Worm (Caenorhabditis elegans) whole organism, L2 larva: Measurements from ENCODE around the gene C44B7.7.

Experiments used
- C34F6.9 ChIP-seq: fragments of 150-350 bp; optimal IDR thresholded peaks from 2 replicates; lab custom pipeline; 2014; ENCODE audit warnings: missing biosample characterization, missing genetic modification characterization
- F13H6.1 ChIP-seq: sonication (generic microtip); optimal IDR thresholded peaks from 2 replicates; lab custom pipeline; 2016; ENCODE audit warnings: missing genetic modification characterization, missing compliant biosample characterization
- R02D3.7 ChIP-seq: fragments of 150-350 bp; optimal IDR thresholded peaks from 2 replicates; lab custom pipeline; 2014; ENCODE audit warnings: missing biosample characterization, missing genetic modification characterization
- Y55F3AM.14 ChIP-seq: fragments of 200-800 bp; sonication (Bioruptor generic); optimal IDR thresholded peaks from 2 replicates; lab custom pipeline; 2018; ENCODE audit warnings: mild to moderate bottlenecking, missing genetic modification characterization, missing compliant biosample characterization
- aly-2 ChIP-seq: fragments of 150-350 bp; optimal IDR thresholded peaks from 2 replicates; lab custom pipeline; 2014; ENCODE audit warnings: missing biosample characterization, missing genetic modification characterization
- ama-1 ChIP-seq: fragments of 150-350 bp; optimal IDR thresholded peaks from 2 replicates; lab custom pipeline; 2018; ENCODE audit warnings: inconsistent platforms
- blmp-1 ChIP-seq: sonication (generic microtip); optimal IDR thresholded peaks from 2 replicates; lab custom pipeline; 2017; ENCODE audit warnings: missing genetic modification characterization, mild to moderate bottlenecking, missing compliant biosample characterization, antibody characterized with exemption, moderate library complexity; ENCODE audit not compliant: insufficient read depth
- ceh-16 ChIP-seq: fragments of 150-350 bp; optimal IDR thresholded peaks from 2 replicates; lab custom pipeline; 2014; ENCODE audit warnings: missing biosample characterization, missing genetic modification characterization
- ceh-82 ChIP-seq: fragments of 150-350 bp; optimal IDR thresholded peaks from 2 replicates; lab custom pipeline; 2014; ENCODE audit warnings: missing biosample characterization, missing genetic modification characterization
- crh-2 ChIP-seq: sonication (generic microtip); optimal IDR thresholded peaks from 2 replicates; lab custom pipeline; 2017; ENCODE audit warnings: missing biosample characterization, missing genetic modification characterization
- dmd-4 ChIP-seq: sonication (generic microtip); optimal IDR thresholded peaks from 2 replicates; lab custom pipeline; 2017; ENCODE audit warnings: missing biosample characterization, missing genetic modification characterization
- egl-27 ChIP-seq: sonication (generic microtip); optimal IDR thresholded peaks from 3 replicates; lab custom pipeline; 2017; ENCODE audit warnings: missing biosample characterization, missing genetic modification reagents, missing genetic modification characterization
- elt-1 ChIP-seq: fragments of 150-350 bp; optimal IDR thresholded peaks from 2 replicates; lab custom pipeline; 2014; ENCODE audit warnings: missing biosample characterization, missing genetic modification characterization
- elt-3 ChIP-seq: sonication (generic microtip); optimal IDR thresholded peaks from 2 replicates; lab custom pipeline; 2017; ENCODE audit warnings: missing biosample characterization, missing genetic modification characterization
- fos-1 ChIP-seq: fragments of 150-350 bp; optimal IDR thresholded peaks from 2 replicates; lab custom pipeline; 2014; ENCODE audit warnings: missing biosample characterization, missing genetic modification characterization
- gmeb-1 ChIP-seq: fragments of 150-350 bp; optimal IDR thresholded peaks from 2 replicates; lab custom pipeline; 2014; ENCODE audit warnings: missing biosample characterization, missing genetic modification characterization
- lin-11 ChIP-seq: fragments of 150-350 bp; sonication (generic microtip); optimal IDR thresholded peaks from 2 replicates; lab custom pipeline; 2014; ENCODE audit warnings: missing biosample characterization, missing genetic modification characterization, inconsistent platforms, mixed read lengths
- lin-13 ChIP-seq: fragments of 150-350 bp; optimal IDR thresholded peaks from 2 replicates; lab custom pipeline; 2014; ENCODE audit warnings: missing biosample characterization, missing genetic modification reagents, missing genetic modification characterization
- lin-39 ChIP-seq: fragments of 150-350 bp; optimal IDR thresholded peaks from 2 replicates; lab custom pipeline; 2014; ENCODE audit warnings: missing biosample characterization, missing genetic modification reagents, missing genetic modification characterization
- lsy-2 ChIP-seq, 2 experiments: fragments of 150-350 bp in 1 of 2; sonication (generic microtip) in 1 of 2; optimal IDR thresholded peaks; 2 replicates each; lab custom pipeline; 2014 to 2017; ENCODE audit warnings: missing biosample characterization in 2 of 2, missing genetic modification characterization in 2 of 2
- mab-5 ChIP-seq: fragments of 150-350 bp; optimal IDR thresholded peaks from 2 replicates; lab custom pipeline; 2014; ENCODE audit warnings: missing biosample characterization, missing genetic modification characterization
- mbf-1 ChIP-seq: sonication (generic microtip); optimal IDR thresholded peaks from 2 replicates; lab custom pipeline; 2017; ENCODE audit warnings: missing biosample characterization, missing genetic modification characterization
- mdl-1 ChIP-seq, 2 experiments: fragments of 150-350 bp in 1 of 2; sonication (generic microtip) in 1 of 2; optimal IDR thresholded peaks; 2 replicates each; lab custom pipeline; 2017; ENCODE audit warnings: missing biosample characterization in 2 of 2, missing genetic modification characterization in 2 of 2
- nhr-11 ChIP-seq: fragments of 150-350 bp; optimal IDR thresholded peaks from 2 replicates; lab custom pipeline; 2014; ENCODE audit warnings: missing biosample characterization, missing genetic modification characterization
- nhr-12 ChIP-seq: fragments of 150-350 bp; optimal IDR thresholded peaks from 2 replicates; lab custom pipeline; 2014; ENCODE audit warnings: missing biosample characterization, missing genetic modification characterization
- nhr-129 ChIP-seq: fragments of 150-350 bp; optimal IDR thresholded peaks from 2 replicates; lab custom pipeline; 2014; ENCODE audit warnings: missing biosample characterization, missing genetic modification characterization
- nhr-21 ChIP-seq: fragments of 150-350 bp; optimal IDR thresholded peaks from 2 replicates; lab custom pipeline; 2014; ENCODE audit warnings: missing biosample characterization, missing genetic modification characterization
- nhr-237 ChIP-seq: fragments of 150-350 bp; optimal IDR thresholded peaks from 2 replicates; lab custom pipeline; 2014; ENCODE audit warnings: missing biosample characterization, missing genetic modification characterization
- nhr-25 ChIP-seq: fragments of 150-350 bp; sonication (generic microtip); optimal IDR thresholded peaks from 3 replicates; lab custom pipeline; 2014; ENCODE audit warnings: missing biosample characterization, missing genetic modification characterization
- nhr-6 ChIP-seq: fragments of 150-350 bp; optimal IDR thresholded peaks from 2 replicates; lab custom pipeline; 2014; ENCODE audit warnings: missing biosample characterization, missing genetic modification characterization
- nhr-77 ChIP-seq: fragments of 150-350 bp; optimal IDR thresholded peaks from 2 replicates; lab custom pipeline; 2014; ENCODE audit warnings: missing biosample characterization, missing genetic modification characterization
- peb-1 ChIP-seq: fragments of 150-350 bp; optimal IDR thresholded peaks from 2 replicates; lab custom pipeline; 2014; ENCODE audit warnings: missing biosample characterization, missing genetic modification characterization
- sem-4 ChIP-seq: fragments of 150-350 bp; optimal IDR thresholded peaks from 2 replicates; lab custom pipeline; 2014; ENCODE audit warnings: missing biosample characterization, missing genetic modification reagents, missing genetic modification characterization
- skn-1 ChIP-seq: sonication (generic microtip); optimal IDR thresholded peaks from 2 replicates; lab custom pipeline; 2017; ENCODE audit warnings: missing biosample characterization, missing genetic modification characterization
- sma-3 ChIP-seq: sonication (generic microtip); optimal IDR thresholded peaks from 2 replicates; lab custom pipeline; 2016; ENCODE audit warnings: missing genetic modification reagents, missing genetic modification characterization, missing compliant biosample characterization
- sma-9 ChIP-seq, 2 experiments: fragments of 150-350 bp in 1 of 2; sonication (generic microtip) in 1 of 2; optimal IDR thresholded peaks; 2 replicates each; lab custom pipeline; 2014 to 2016; ENCODE audit warnings: missing genetic modification characterization in 2 of 2, mild to moderate bottlenecking in 1 of 2, missing biosample characterization in 1 of 2, missing compliant biosample characterization in 1 of 2, missing genetic modification reagents in 1 of 2, moderate library complexity in 1 of 2
- unc-39 ChIP-seq: fragments of 150-350 bp; optimal IDR thresholded peaks from 2 replicates; lab custom pipeline; 2014; ENCODE audit warnings: missing biosample characterization, missing genetic modification characterization
- unc-55 ChIP-seq: fragments of 150-350 bp; sonication (generic microtip); optimal IDR thresholded peaks from 3 replicates; lab custom pipeline; 2014; ENCODE audit warnings: missing biosample characterization, missing genetic modification reagents, missing genetic modification characterization
- unc-62 ChIP-seq: fragments of 150-350 bp; optimal IDR thresholded peaks from 2 replicates; lab custom pipeline; 2014; ENCODE audit warnings: missing biosample characterization, missing genetic modification reagents, missing genetic modification characterization
- zag-1 ChIP-seq: fragments of 150-350 bp; optimal IDR thresholded peaks from 2 replicates; lab custom pipeline; 2014; ENCODE audit warnings: missing biosample characterization, missing genetic modification characterization
- ztf-1 ChIP-seq: fragments of 200-800 bp; sonication (Bioruptor generic); conservative IDR thresholded peaks from 2 replicates; pipeline ENCODE4 v1.3.6; 2022; ENCODE audit warnings: missing genetic modification characterization, missing compliant biosample characterization
- ztf-11 ChIP-seq: sonication (generic microtip); optimal IDR thresholded peaks from 2 replicates; lab custom pipeline; 2017; ENCODE audit warnings: missing biosample characterization, missing genetic modification characterization
- ztf-4 ChIP-seq: fragments of 150-350 bp; optimal IDR thresholded peaks from 2 replicates; lab custom pipeline; 2014; ENCODE audit warnings: missing biosample characterization, missing genetic modification characterization

Gene C44B7.7

DNA sequence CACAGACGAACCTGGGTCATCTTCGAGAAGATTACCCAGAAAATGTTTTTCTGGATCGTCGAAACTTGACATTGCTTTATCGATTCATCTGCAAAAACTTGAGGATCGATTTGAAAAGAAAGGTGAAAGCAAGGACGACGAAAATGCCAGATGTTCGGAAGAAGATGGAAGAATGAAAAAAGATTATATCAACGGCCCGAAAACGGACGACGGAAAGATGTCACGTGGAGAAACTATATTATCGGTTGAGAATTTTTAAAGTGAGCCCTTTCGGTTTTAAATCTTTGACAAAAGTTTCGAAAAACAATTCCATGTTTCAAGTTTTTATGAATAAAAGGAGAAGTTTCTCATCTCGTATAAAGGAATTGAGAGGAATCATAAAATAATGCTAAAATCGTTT, 21.8 kb downstream of the C44B7.7 start, which contains the start of gene dnj-5:
dnj-5 (minus strand) TSS at position 101 of the 400 bp plus-strand sequence.
- TF ChIP-seq unc-62 (GFP tag; lab: Kevin White, UChicago) = no peak
- TF ChIP-seq, all 48 proteins: peak for 0

DNA sequence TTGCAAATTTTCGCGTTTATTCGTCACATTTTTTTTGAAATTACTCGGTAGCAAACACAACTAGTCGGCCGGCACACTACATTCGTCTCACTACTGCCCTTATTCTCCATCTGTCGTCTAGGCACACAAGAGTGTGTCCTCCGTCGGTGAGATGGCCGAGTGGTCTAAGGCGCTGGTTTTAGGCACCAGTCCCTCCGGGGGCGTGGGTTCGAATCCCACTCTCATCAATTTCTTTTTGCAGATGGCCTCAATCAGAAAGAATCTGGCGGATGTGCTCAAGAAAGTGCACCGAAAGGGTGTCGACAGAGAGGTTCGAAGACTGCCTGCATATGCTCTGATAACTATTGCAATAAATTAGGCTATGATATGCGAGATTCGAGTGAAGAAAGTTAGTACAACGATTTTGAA, 26.9 kb downstream of the C44B7.7 start:
- TF ChIP-seq lin-13 (GFP tag; lab: Kevin White, UChicago) (peak; percentile 64), aly-2 (tag; lab: Kevin White, UChicago) (no peak), nhr-237 (no peak), ztf-4 (peak; percentile 11), gmeb-1 (tag; lab: Kevin White, UChicago) (peak; percentile 37), crh-2 (tag; lab: Kevin White, UChicago) (peak; percentile 80), fos-1 (tag; lab: Kevin White, UChicago) (peak; percentile 59), Y55F3AM.14 (peak; percentile 47), unc-55 (GFP tag; lab: Kevin White, UChicago) (peak; percentile 69), elt-1 (tag; lab: Kevin White, UChicago) (no peak), lin-11 (tag; lab: Kevin White, UChicago) (peak; percentile 71), unc-62 (GFP tag; lab: Kevin White, UChicago) (no peak), lsy-2 (tag; optimal IDR thresholded peaks at IDR 0.05; lab: Kevin White, UChicago) (peak; percentile 49 to 63), nhr-25 (tag; lab: Kevin White, UChicago) (peak; percentile 50), mab-5 (tag; lab: Kevin White, UChicago) (no peak), skn-1 (tag; lab: Kevin White, UChicago) (no peak), elt-3 (tag; lab: Kevin White, UChicago) (no peak), nhr-12 (tag; lab: Kevin White, UChicago) (no peak), ama-1 (lab: Kevin White, UChicago) (peak; percentile 28), lin-39 (tag; lab: Kevin White, UChicago) (no peak), ceh-82 (no peak), ztf-1 (GFP tag; lab: Robert Waterston, UW) (no peak), mdl-1 (tag; optimal IDR thresholded peaks at IDR 0.05; lab: Kevin White, UChicago) (peak in 1 of 2 experiments; percentile 23), F13H6.1 (peak; percentile 73), sma-3 (GFP tag; lab: Kevin White, UChicago) (peak; percentile 59), unc-39 (tag; lab: Kevin White, UChicago) (peak; percentile 15), C34F6.9 (tag; lab: Kevin White, UChicago) (peak; percentile 73), egl-27 (tag; lab: Kevin White, UChicago) (peak; percentile 82), nhr-21 (tag; lab: Kevin White, UChicago) (peak; percentile 75), sma-9 (GFP tag; optimal IDR thresholded peaks at IDR 0.05; lab: Kevin White, UChicago) (peak; percentile 76), sma-9 (tag; optimal IDR thresholded peaks at IDR 0.05; lab: Kevin White, UChicago) (no peak), nhr-6 (tag; lab: Kevin White, UChicago) (no peak), mbf-1 (tag; lab: Kevin White, UChicago) (no peak), blmp-1 (tag; lab: Kevin White, UChicago) (no peak), nhr-77 (tag; lab: Kevin White, UChicago) (no peak), sem-4 (no peak), zag-1 (tag; lab: Kevin White, UChicago) (peak; percentile 26), nhr-129 (tag; lab: Kevin White, UChicago) (peak; percentile 88), peb-1 (tag; lab: Kevin White, UChicago) (no peak), ceh-16 (tag; lab: Kevin White, UChicago) (no peak), ztf-11 (tag; lab: Kevin White, UChicago) (no peak), dmd-4 (tag; lab: Kevin White, UChicago) (no peak), R02D3.7 (no peak)

DNA sequence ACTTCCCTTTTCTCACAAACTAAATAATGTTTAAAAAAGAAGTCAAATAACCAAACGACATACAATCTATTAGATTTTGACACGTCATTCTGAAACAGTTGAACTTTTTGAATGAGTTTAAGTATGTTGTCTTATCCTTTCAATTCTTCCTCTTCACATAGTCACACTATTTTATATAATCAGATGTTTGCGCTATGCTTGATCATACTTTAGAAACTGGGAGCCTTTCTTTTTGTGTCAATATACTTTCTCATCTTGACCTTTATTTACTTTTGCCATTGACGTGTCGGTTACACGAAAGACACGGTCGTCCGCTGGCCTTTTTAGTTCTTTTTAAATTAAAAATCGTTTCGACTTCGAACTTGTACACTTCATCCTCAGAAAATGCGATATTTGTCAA, 28.0 kb downstream of the C44B7.7 start, which contains the start of gene C04A2.15:
C04A2.15 (plus strand) TSS at position 299 of the 400 bp plus-strand sequence.
- TF ChIP-seq nhr-11 (tag; lab: Kevin White, UChicago) (no peak), zag-1 (tag; lab: Kevin White, UChicago) (no peak), F13H6.1 (peak; percentile 42)
